Worm (Caenorhabditis elegans) whole organism, L1 larva: ENCODE results near the gene T18D3.6.

Source experiments
- ceh-8 ChIP-seq: fragments of 200-800 bp; sonication (Bioruptor generic); optimal IDR thresholded peaks from 2 replicates; lab custom pipeline; 2018; ENCODE audit warnings: mild to moderate bottlenecking, missing genetic modification characterization, moderate library complexity, missing compliant biosample characterization
- grh-1 ChIP-seq: fragments of 200-800 bp; sonication (Bioruptor generic); IDR thresholded peaks from 2 replicates; pipeline ENCODE4 v1.3.6; 2022; ENCODE audit warnings: missing genetic modification reagents, missing genetic modification characterization, missing compliant biosample characterization
- hlh-4 ChIP-seq: sonication (generic microtip); optimal IDR thresholded peaks from 2 replicates; lab custom pipeline; 2016; ENCODE audit warnings: mild to moderate bottlenecking, missing genetic modification characterization, missing compliant biosample characterization
- lin-15B ChIP-seq: fragments of 150-350 bp; sonication (generic microtip); optimal IDR thresholded peaks from 3 replicates; lab custom pipeline; 2014; ENCODE audit warnings: missing biosample characterization, missing genetic modification characterization
- nhr-90 ChIP-seq: sonication (generic microtip); optimal IDR thresholded peaks from 2 replicates; lab custom pipeline; 2016; ENCODE audit warnings: mild to moderate bottlenecking, missing genetic modification characterization, missing compliant biosample characterization; ENCODE audit not compliant: poor library complexity
- pag-3 ChIP-seq: sonication (generic microtip); optimal IDR thresholded peaks from 2 replicates; lab custom pipeline; 2017; ENCODE audit warnings: missing genetic modification characterization, mild to moderate bottlenecking, missing compliant biosample characterization, antibody characterized with exemption, borderline replicate concordance; ENCODE audit not compliant: insufficient read depth
- rnt-1 ChIP-seq: sonication (generic microtip); optimal IDR thresholded peaks from 2 replicates; lab custom pipeline; 2016; ENCODE audit warnings: mild to moderate bottlenecking, missing genetic modification characterization, moderate library complexity, missing compliant biosample characterization
- unc-130 ChIP-seq: fragments of 150-350 bp; optimal IDR thresholded peaks from 2 replicates; lab custom pipeline; 2017; ENCODE audit warnings: missing biosample characterization, missing genetic modification characterization, inconsistent platforms
- unc-30 ChIP-seq: sonication (generic microtip); optimal IDR thresholded peaks from 2 replicates; lab custom pipeline; 2017; ENCODE audit warnings: missing biosample characterization, missing genetic modification characterization
- unc-86 ChIP-seq: sonication (generic microtip); optimal IDR thresholded peaks from 2 replicates; lab custom pipeline; 2016; ENCODE audit warnings: missing genetic modification characterization, missing compliant biosample characterization

ce11 chrX:12484078-12484477 is 34.4 kb downstream of the T18D3.6 start:
- no peak for TF ChIP-seq grh-1 (GFP tag; lab: Robert Waterston, UW)
- TF ChIP-seq nhr-90 (tag; lab: Kevin White, UChicago) = no peak
- TF ChIP-seq pag-3 = no peak
- no peak for TF ChIP-seq unc-30 (tag; lab: Kevin White, UChicago)
- TF ChIP-seq rnt-1 = no peak
- TF ChIP-seq ceh-8 (GFP tag; lab: Kevin White, UChicago) = no peak
- no peak for TF ChIP-seq unc-130 (tag; lab: Kevin White, UChicago)
- TF ChIP-seq lin-15B (tag; lab: Kevin White, UChicago) = no peak
- no peak for TF ChIP-seq hlh-4 (tag; lab: Kevin White, UChicago)
- TF ChIP-seq unc-86 (tag; lab: Kevin White, UChicago) = no peak
